Fruit fly (Drosophila melanogaster) whole organism, embryonic: ENCODE data around the gene CG4991.
A peak's percentile ranks its signal among the peaks of the same experiment; 100 is the strongest.

Source experiments
- BtbVII ChIP-seq: fragments of 200-800 bp; sonication (Bioruptor generic); optimal IDR thresholded peaks from 3 replicates; lab custom pipeline; 2017; ENCODE audit warnings: missing biosample characterization, mild to moderate bottlenecking, missing genetic modification characterization
- CG10979 ChIP-seq: fragments of 200-800 bp; sonication (Bioruptor generic); optimal IDR thresholded peaks from 2 replicates; lab custom pipeline; 2018; ENCODE audit warnings: missing biosample characterization, mild to moderate bottlenecking, missing genetic modification characterization, moderate library complexity
- CG11504 ChIP-seq: fragments of 200-800 bp; sonication (Bioruptor generic); optimal IDR thresholded peaks from 3 replicates; lab custom pipeline; 2019; ENCODE audit warnings: missing biosample characterization, mild to moderate bottlenecking, missing genetic modification characterization, moderate library complexity
- CG15696 ChIP-seq: fragments of 200-800 bp; sonication (Bioruptor generic); optimal IDR thresholded peaks from 2 replicates; lab custom pipeline; 2019; ENCODE audit warnings: missing biosample characterization, mild to moderate bottlenecking, missing genetic modification characterization, moderate library complexity
- CG1602 ChIP-seq: fragments of 200-800 bp; sonication (Bioruptor generic); optimal IDR thresholded peaks from 3 replicates; lab custom pipeline; 2016; ENCODE audit warnings: missing biosample characterization, missing genetic modification characterization
- CG16863 ChIP-seq: fragments of 200-800 bp; sonication (Bioruptor generic); optimal IDR thresholded peaks from 3 replicates; lab custom pipeline; 2016; ENCODE audit warnings: missing biosample characterization, missing genetic modification characterization
- CG17361 ChIP-seq: fragments of 200-800 bp; sonication (Bioruptor generic); IDR thresholded peaks from 3 replicates; pipeline ENCODE4 v1.3.6; 2022; ENCODE audit warnings: missing biosample characterization, missing genetic modification characterization
- CG18011 ChIP-seq: fragments of 200-800 bp; sonication (Bioruptor generic); optimal IDR thresholded peaks from 2 replicates; lab custom pipeline; 2017; ENCODE audit warnings: missing biosample characterization, missing genetic modification characterization, mild to moderate bottlenecking, moderate library complexity, missing genotype
- CG18262 ChIP-seq: fragments of 200-800 bp; optimal IDR thresholded peaks from 3 replicates; lab custom pipeline; 2019; ENCODE audit warnings: missing biosample characterization, mild to moderate bottlenecking, missing genetic modification characterization, moderate library complexity
- CG2199 ChIP-seq: fragments of 200-800 bp; sonication (Bioruptor generic); IDR thresholded peaks from 3 replicates; pipeline ENCODE4 v1.3.6; 2022; ENCODE audit warnings: missing biosample characterization, missing genetic modification characterization
- CG30403 ChIP-seq: fragments of 200-800 bp; sonication (Bioruptor generic); optimal IDR thresholded peaks from 3 replicates; lab custom pipeline; 2016; ENCODE audit warnings: missing biosample characterization, missing genetic modification characterization
- CG32532 ChIP-seq: fragments of 200-800 bp; sonication (Bioruptor generic); IDR thresholded peaks from 2 replicates; pipeline ENCODE4 v1.3.6; 2022; ENCODE audit warnings: missing biosample characterization, missing genetic modification characterization
- CG34422 ChIP-seq: fragments of 200-800 bp; sonication (Bioruptor generic); IDR thresholded peaks from 3 replicates; pipeline ENCODE4 v1.3.6; 2022; ENCODE audit warnings: missing biosample characterization, missing genetic modification characterization
- CG4424 ChIP-seq: fragments of 200-800 bp; sonication (Bioruptor generic); optimal IDR thresholded peaks from 3 replicates; lab custom pipeline; 2016; ENCODE audit warnings: missing biosample characterization, missing genetic modification characterization
- CG4820 ChIP-seq: fragments of 200-800 bp; sonication (Bioruptor generic); optimal IDR thresholded peaks from 3 replicates; lab custom pipeline; 2016; ENCODE audit warnings: missing biosample characterization, missing genetic modification characterization
- CG7556 ChIP-seq: fragments of 200-800 bp; sonication (Bioruptor generic); optimal IDR thresholded peaks from 2 replicates; lab custom pipeline; 2017; ENCODE audit warnings: missing biosample characterization, mild to moderate bottlenecking, missing genetic modification characterization
- CG7839 ChIP-seq: fragments of 200-800 bp; sonication (Bioruptor generic); optimal IDR thresholded peaks from 3 replicates; lab custom pipeline; 2018; ENCODE audit warnings: missing biosample characterization, mild to moderate bottlenecking, missing genetic modification characterization, moderate library complexity
- CG9437 ChIP-seq: fragments of 200-800 bp; sonication (Bioruptor generic); optimal IDR thresholded peaks from 2 replicates; lab custom pipeline; 2018; ENCODE audit warnings: missing biosample characterization, mild to moderate bottlenecking, missing genetic modification characterization
- Mad ChIP-seq: fragments of 200-800 bp; sonication (Bioruptor generic); optimal IDR thresholded peaks from 2 replicates; lab custom pipeline; 2016; ENCODE audit warnings: missing biosample characterization, missing genetic modification characterization
- Med ChIP-seq: fragments of 200-800 bp; sonication (Bioruptor generic); peaks from one replicate; lab custom pipeline; 2016; ENCODE audit warnings: missing biosample characterization, missing genetic modification characterization, mild to moderate bottlenecking, inconsistent platforms, moderate library complexity
- Oli ChIP-seq: fragments of 200-800 bp; sonication (Bioruptor generic); optimal IDR thresholded peaks from 2 replicates; lab custom pipeline; 2018; ENCODE audit warnings: missing biosample characterization, mild to moderate bottlenecking, missing genetic modification characterization, moderate library complexity
- Pdp1 ChIP-seq, 2 experiments: fragments of 200-800 bp; sonication (Bioruptor generic); optimal IDR thresholded peaks; 3 replicates each; lab custom pipeline; 2016; ENCODE audit warnings: missing biosample characterization in 2 of 2, missing genetic modification characterization in 2 of 2, mild to moderate bottlenecking in 1 of 2, moderate library complexity in 1 of 2
- Six4 ChIP-seq: fragments of 200-800 bp; sonication (Bioruptor generic); optimal IDR thresholded peaks from 2 replicates; lab custom pipeline; 2016; ENCODE audit warnings: missing biosample characterization, missing genetic modification characterization
- Sox100B ChIP-seq: fragments of 200-800 bp; sonication (Bioruptor generic); optimal IDR thresholded peaks from 3 replicates; lab custom pipeline; 2018; ENCODE audit warnings: missing biosample characterization, mild to moderate bottlenecking, missing genetic modification characterization
- Sox102F ChIP-seq: fragments of 200-800 bp; sonication (Bioruptor generic); optimal IDR thresholded peaks from 2 replicates; lab custom pipeline; 2018; ENCODE audit warnings: missing biosample characterization, mild to moderate bottlenecking, missing genetic modification characterization, moderate library complexity
- Ssrp ChIP-seq: fragments of 200-800 bp; sonication (Bioruptor generic); optimal IDR thresholded peaks from 2 replicates; lab custom pipeline; 2018; ENCODE audit warnings: missing biosample characterization, mild to moderate bottlenecking, missing genetic modification characterization, moderate library complexity
- amos ChIP-seq: fragments of 200-800 bp; sonication (Bioruptor generic); IDR thresholded peaks from 2 replicates; pipeline ENCODE4 v1.3.6; 2022; ENCODE audit warnings: missing biosample characterization, missing genetic modification characterization; ENCODE audit not compliant: partially characterized antibody
- bsh ChIP-seq, 2 experiments: fragments of 200-800 bp; sonication (Bioruptor generic); optimal IDR thresholded peaks; 2 replicates each; lab custom pipeline; 2017 to 2018; ENCODE audit warnings: mild to moderate bottlenecking in 2 of 2, missing biosample characterization in 2 of 2, missing genetic modification characterization in 2 of 2, moderate library complexity in 1 of 2
- chm ChIP-seq: fragments of 200-800 bp; sonication (Bioruptor generic); IDR thresholded peaks from 2 replicates; pipeline ENCODE4 v1.3.6; 2022; ENCODE audit warnings: missing biosample characterization, missing genetic modification characterization
- gem ChIP-seq: fragments of 200-800 bp; sonication (Bioruptor generic); optimal IDR thresholded peaks from 2 replicates; lab custom pipeline; 2019; ENCODE audit warnings: missing biosample characterization, mild to moderate bottlenecking, missing genetic modification characterization, moderate library complexity
- lola ChIP-seq, 3 experiments: fragments of >200 bp in 2 of 3; fragments of 200-800 bp in 1 of 3; sonication (Bioruptor generic) in 1 of 3; optimal IDR thresholded peaks; 2 replicates each; lab custom pipeline; 2017 to 2019; ENCODE audit warnings: missing biosample characterization in 3 of 3, missing genetic modification characterization in 3 of 3, mild to moderate bottlenecking in 1 of 3, moderate library complexity in 1 of 3
- phol ChIP-seq: fragments of 200-800 bp; sonication (Bioruptor generic); optimal IDR thresholded peaks from 3 replicates; lab custom pipeline; 2018; ENCODE audit warnings: missing biosample characterization, mild to moderate bottlenecking, missing genetic modification characterization, moderate library complexity
- prd ChIP-seq, 3 experiments: fragments of >200 bp in 2 of 3; fragments of 200-800 bp in 1 of 3; sonication (Bioruptor generic) in 1 of 3; optimal IDR thresholded peaks in 2 of 3; IDR thresholded peaks in 1 of 3; 2 replicates in 2 of 3; 3 replicates in 1 of 3; pipeline versions ENCODE4 v1.3.6 to Lab custom; 2017 to 2022; ENCODE audit warnings: missing biosample characterization in 1 of 3, missing genetic modification characterization in 1 of 3
- ro ChIP-seq: fragments of 200-800 bp; sonication (Bioruptor generic); IDR thresholded peaks from 2 replicates; pipeline ENCODE4 v1.3.6; 2022; ENCODE audit warnings: missing biosample characterization, missing genetic modification characterization
- row ChIP-seq: fragments of 200-800 bp; sonication (Bioruptor generic); IDR thresholded peaks from 3 replicates; pipeline ENCODE4 v1.3.6; 2022; ENCODE audit warnings: missing biosample characterization, missing genetic modification characterization
- sc ChIP-seq, 3 experiments: fragments of >200 bp in 2 of 3; fragments of 200-800 bp in 1 of 3; sonication (Bioruptor generic) in 1 of 3; optimal IDR thresholded peaks; 2 replicates in 2 of 3; 3 replicates in 1 of 3; lab custom pipeline; 2017; ENCODE audit warnings: mild to moderate bottlenecking in 1 of 3, missing biosample characterization in 1 of 3, missing genetic modification characterization in 1 of 3, missing genetic modification reagents in 1 of 3
- sens ChIP-seq: fragments of 200-800 bp; sonication (Bioruptor generic); peaks from one replicate; lab custom pipeline; 2016; ENCODE audit warnings: missing biosample characterization, missing genetic modification characterization
- shn ChIP-seq: fragments of 200-800 bp; sonication (Bioruptor generic); optimal IDR thresholded peaks from 3 replicates; lab custom pipeline; 2016; ENCODE audit warnings: missing biosample characterization, missing genetic modification characterization
- stwl ChIP-seq: fragments of 200-800 bp; sonication (Bioruptor generic); optimal IDR thresholded peaks from 3 replicates; lab custom pipeline; 2018; ENCODE audit warnings: missing biosample characterization, mild to moderate bottlenecking, missing genetic modification characterization, moderate library complexity
- tin ChIP-seq: fragments of 200-800 bp; sonication (Bioruptor generic); optimal IDR thresholded peaks from 3 replicates; lab custom pipeline; 2016; ENCODE audit warnings: missing biosample characterization, missing genetic modification characterization
- tio ChIP-seq: fragments of 200-800 bp; sonication (Bioruptor generic); optimal IDR thresholded peaks from 2 replicates; lab custom pipeline; 2017; ENCODE audit warnings: missing biosample characterization, missing genetic modification characterization, inconsistent platforms
- z ChIP-seq: fragments of 200-800 bp; sonication (Bioruptor generic); IDR thresholded peaks from 3 replicates; pipeline ENCODE4 v1.3.6; 2022; ENCODE audit warnings: missing biosample characterization, missing genetic modification characterization
- zen2 ChIP-seq: fragments of 200-800 bp; sonication (Bioruptor generic); IDR thresholded peaks from 3 replicates; pipeline ENCODE4 v1.3.6; 2022; ENCODE audit warnings: missing biosample characterization, missing genetic modification characterization; ENCODE audit not compliant: partially characterized antibody
- zfh2 ChIP-seq: fragments of 200-800 bp; sonication (Bioruptor generic); optimal IDR thresholded peaks from 2 replicates; lab custom pipeline; 2016; ENCODE audit warnings: missing biosample characterization, missing genetic modification characterization

Gene CG4991

DNA sequence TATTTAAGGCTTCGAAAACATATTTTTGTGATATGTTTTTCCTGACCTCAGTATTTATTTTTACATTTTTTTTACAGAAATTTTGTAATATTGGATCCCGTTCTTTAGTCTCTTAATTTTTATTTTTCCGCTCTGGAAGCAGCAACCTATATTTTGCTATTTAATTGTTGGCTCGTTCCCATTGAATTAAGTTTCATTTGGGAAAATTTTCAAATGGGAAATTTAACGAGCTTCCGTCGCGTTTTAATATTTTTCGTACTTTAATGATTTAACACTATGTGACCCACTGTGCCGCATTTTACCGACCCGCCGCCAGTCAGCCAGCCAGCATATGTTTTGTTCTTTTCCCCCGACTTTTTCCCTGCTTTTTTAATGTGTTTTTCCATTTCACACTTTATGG, 19.6 kb downstream of the CG4991 start (continued):
- TF ChIP-seq amos (no peak), CG1602 (no peak), tin (GFP tag; lab: Kevin White, UChicago) (no peak), zfh2 (GFP tag; lab: Kevin White, UChicago) (no peak), CG7839 (peak; percentile 3), chm (GFP tag; lab: Robert Waterston, UW) (no peak), z (GFP tag; lab: Robert Waterston, UW) (no peak)

DNA sequence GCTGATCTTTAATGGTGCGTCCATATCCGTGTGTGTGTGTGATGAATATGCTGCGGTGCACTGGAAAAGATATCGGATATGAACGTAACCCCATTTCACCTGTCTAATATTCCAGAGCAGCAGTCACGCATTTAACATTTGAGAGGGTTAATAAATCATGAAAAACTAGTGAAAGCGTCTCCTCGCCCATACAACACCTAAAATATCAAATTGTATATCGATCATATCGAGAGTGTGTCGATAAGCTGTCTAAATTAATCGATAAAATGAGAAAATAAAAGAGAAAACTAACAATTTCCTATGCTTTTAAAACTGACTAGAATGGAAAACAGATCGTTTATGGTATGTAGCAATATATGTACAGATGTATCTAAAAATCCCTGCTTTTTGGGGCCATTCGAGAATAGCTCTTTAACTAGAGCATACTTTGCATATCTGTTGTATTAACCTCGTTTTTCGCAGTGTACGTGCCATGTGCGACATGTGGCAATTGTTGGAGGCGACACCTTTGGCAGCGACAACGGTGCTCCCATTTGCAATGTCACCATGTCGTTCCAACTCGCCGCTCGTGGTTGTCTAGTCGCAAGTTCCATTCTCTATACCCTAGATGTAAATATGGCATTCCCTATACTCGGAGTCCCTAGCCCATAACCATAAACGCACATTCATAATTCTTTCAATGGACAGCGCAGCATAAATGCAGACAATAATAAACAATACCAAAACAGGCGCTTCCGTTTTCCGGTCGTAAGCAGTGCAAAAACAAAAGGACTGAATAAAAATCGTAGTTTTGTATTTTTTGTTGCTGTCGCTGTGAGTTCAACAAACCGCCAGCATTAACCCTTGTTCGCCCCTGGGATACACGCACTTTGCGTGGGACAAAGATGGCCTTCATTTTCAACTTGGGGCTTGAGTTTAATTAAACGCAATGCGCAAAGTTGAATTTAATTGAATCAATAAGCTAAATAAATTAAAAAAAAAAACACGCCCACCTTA, 20.6 kb downstream of the CG4991 start:
- TF ChIP-seq CG4820 (GFP tag; lab: Kevin White, UChicago) (peak; percentile 23), shn (GFP tag; lab: Kevin White, UChicago) (no peak), Ssrp (tag; lab: Kevin White, UChicago) (peak; percentile 8), CG32532 (GFP tag; lab: Robert Waterston, UW) (no peak), CG9437 (GFP tag; lab: Kevin White, UChicago) (peak; percentile 16), CG34422 (GFP tag; lab: Robert Waterston, UW) (no peak), tin (GFP tag; lab: Kevin White, UChicago) (peak; percentile 2), Six4 (GFP tag; lab: Kevin White, UChicago) (no peak), Pdp1 (GFP tag; optimal IDR thresholded peaks at IDR 0.05; lab: Kevin White, UChicago) (no peak), zen2 (GFP tag; lab: Robert Waterston, UW) (no peak), tio (GFP tag; lab: Kevin White, UChicago) (peak; percentile 16), Sox102F (peak; percentile 25), lola (GFP tag; optimal IDR thresholded peaks at IDR 0.05; lab: Kevin White, UChicago) (peak in 1 of 3 experiments; percentile 13), phol (tag; lab: Kevin White, UChicago) (peak; percentile 49), CG15696 (peak; percentile 2), Med (GFP tag; lab: Kevin White, UChicago) (peak; percentile 36), row (0 out of 3 replicates have a peak, but pooled peaks have one; percentile 12), Oli (tag; lab: Kevin White, UChicago) (peak; percentile 13), CG7556 (GFP tag; lab: Kevin White, UChicago) (peak; percentile 13), sc (optimal IDR thresholded peaks at IDR 0.05; lab: Kevin White, UChicago) (no peak), sc (GFP tag; optimal IDR thresholded peaks at IDR 0.05; lab: Kevin White, UChicago) (peak; percentile 30), CG2199 (GFP tag; lab: Robert Waterston, UW) (0 out of 3 replicates have a peak, but pooled peaks have one; percentile 42), CG11504 (tag; lab: Kevin White, UChicago) (peak; percentile 31), CG4424 (GFP tag; lab: Kevin White, UChicago) (peak; percentile 32), CG16863 (GFP tag; lab: Kevin White, UChicago) (peak; percentile 3), CG18262 (peak; percentile 31), CG30403 (GFP tag; lab: Kevin White, UChicago) (peak; percentile 28), ro (GFP tag; lab: Robert Waterston, UW) (no peak), stwl (tag; lab: Kevin White, UChicago) (peak; percentile 0), CG10979 (tag; lab: Kevin White, UChicago) (peak; percentile 41), CG17361 (GFP tag; lab: Robert Waterston, UW) (peak; percentile 45; the same call in 1 of the 3 replicates), sens (GFP tag; lab: Kevin White, UChicago) (peak; percentile 52), gem (peak; percentile 43), bsh (GFP tag; optimal IDR thresholded peaks at IDR 0.05; lab: Kevin White, UChicago) (peak; percentile 12 to 17), CG7839 (peak; percentile 22), CG18011 (GFP tag; lab: Kevin White, UChicago) (no peak), BtbVII (GFP tag; lab: Kevin White, UChicago) (no peak), prd (optimal IDR thresholded peaks at IDR 0.05; lab: Kevin White, UChicago) (no peak), prd (GFP tag; IDR thresholded peaks at IDR 0.05; lab: Robert Waterston, UW) (no peak), Sox100B (GFP tag; lab: Kevin White, UChicago) (peak; percentile 11), Mad (GFP tag; lab: Kevin White, UChicago) (no peak)
